Fruit fly (Drosophila melanogaster): Measurements from ENCODE around the gene Ipk2.

The Ipk2 gene

DNA sequence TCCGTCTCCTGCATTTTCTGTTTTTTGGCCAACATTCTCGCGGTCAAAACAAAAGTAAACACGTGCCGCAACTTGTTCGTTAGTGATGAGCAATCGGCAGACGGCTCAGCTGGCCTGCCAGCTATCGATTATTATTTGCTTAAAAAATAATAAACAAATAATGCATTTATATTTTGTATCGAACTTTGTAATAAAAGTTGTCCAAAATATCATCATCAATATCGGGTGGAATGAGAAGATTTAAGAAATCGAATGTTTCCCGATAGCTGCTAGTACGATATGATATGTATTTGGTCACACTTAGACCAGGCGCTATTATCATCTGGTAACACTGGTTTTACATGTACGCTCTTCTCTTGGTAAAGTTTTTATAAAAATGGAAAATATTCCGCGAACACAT is 6.0 kb downstream of the Ipk2 start, which contains the start of the genes Nle and Sf3b1 (continued):
- TF ChIP-seq wdn (GFP tag; IDR thresholded peaks at IDR 0.05): no peak
- peak; percentile 24 for TF ChIP-seq ems (GFP tag; optimal IDR thresholded peaks at IDR 0.05)
- TF ChIP-seq Sry-β (GFP tag; optimal IDR thresholded peaks at IDR 0.05): peak; percentile 77
- TF ChIP-seq CG10274 (GFP tag; optimal IDR thresholded peaks at IDR 0.05): no peak
- no peak for TF ChIP-seq CG31365 (tag; optimal IDR thresholded peaks at IDR 0.05)
- peak; percentile 20 for TF ChIP-seq ftz-f1 (GFP tag; optimal IDR thresholded peaks at IDR 0.05)
- no peak for TF ChIP-seq CG13296 (GFP tag; optimal IDR thresholded peaks at IDR 0.05)
- peak; percentile 88 for TF ChIP-seq HLH4C (GFP tag; IDR thresholded peaks at IDR 0.05; ENCODE audit: partially characterized antibody)
- peak; percentile 35 for TF ChIP-seq HmgZ (tag; optimal IDR thresholded peaks at IDR 0.05)
- no peak for TF ChIP-seq bcd (GFP tag; optimal IDR thresholded peaks at IDR 0.05)
- peak; percentile 53 for TF ChIP-seq CG12659 (GFP tag; optimal IDR thresholded peaks at IDR 0.05)
- no peak for TF ChIP-seq gcm2 (GFP tag; optimal IDR thresholded peaks at IDR 0.05)
- peak; percentile 19 for TF ChIP-seq fu2 (GFP tag; optimal IDR thresholded peaks at IDR 0.05)
- TF ChIP-seq Dll (GFP tag; IDR thresholded peaks at IDR 0.05; ENCODE audit: partially characterized antibody): peak; percentile 98
- TF ChIP-seq CG3726 (GFP tag; IDR thresholded peaks at IDR 0.05): no peak
- TF ChIP-seq CG14441 (GFP tag; IDR thresholded peaks at IDR 0.05): 0 out of 2 replicates have a peak, but pooled peaks have one; percentile 33
- peak; percentile 90 for TF ChIP-seq CG11560 (tag; IDR thresholded peaks at IDR 0.05)
- no peak for TF ChIP-seq Dfd (GFP tag; optimal IDR thresholded peaks at IDR 0.05)
- peak; percentile 88 for TF ChIP-seq row (GFP tag; IDR thresholded peaks at IDR 0.05)
- no peak for TF ChIP-seq CG11696 (GFP tag; IDR thresholded peaks at IDR 0.05)
- TF ChIP-seq CG16813 (GFP tag; IDR thresholded peaks at IDR 0.05; ENCODE audit: partially characterized antibody): peak; percentile 95
- TF ChIP-seq CG3065 (GFP tag; optimal IDR thresholded peaks at IDR 0.05): no peak
- peak; percentile 89 for TF ChIP-seq hb (GFP tag; IDR thresholded peaks at IDR 0.05; ENCODE audit: partially characterized antibody)
- TF ChIP-seq CG16863 (GFP tag; optimal IDR thresholded peaks at IDR 0.05): peak; percentile 27
- TF ChIP-seq B-H1 (GFP tag; IDR thresholded peaks at IDR 0.05): no peak
- TF ChIP-seq CG4730 (GFP tag; IDR thresholded peaks at IDR 0.05): no peak
- no peak for TF ChIP-seq Sox100B (GFP tag; optimal IDR thresholded peaks at IDR 0.05)
- peak; percentile 64 for TF ChIP-seq lilli (GFP tag; optimal IDR thresholded peaks at IDR 0.05)
- TF ChIP-seq nmo (GFP tag; optimal IDR thresholded peaks at IDR 0.05): peak; percentile 71
- peak; percentile 4 for TF ChIP-seq CG7928 (GFP tag; optimal IDR thresholded peaks at IDR 0.05)
- peak; percentile 54 for TF ChIP-seq CG17186 (GFP tag; optimal IDR thresholded peaks at IDR 0.05)
- TF ChIP-seq CG31224 (GFP tag; IDR thresholded peaks at IDR 0.05): no peak
- TF ChIP-seq Ptx1 (GFP tag; IDR thresholded peaks at IDR 0.05): 0 out of 2 replicates have a peak, but pooled peaks have one; percentile 19
- peak; percentile 97 for TF ChIP-seq unc-4 (GFP tag; IDR thresholded peaks at IDR 0.05; ENCODE audit: partially characterized antibody)
- peak; percentile 80 for TF ChIP-seq CG17829 (tag; optimal IDR thresholded peaks at IDR 0.05)
- TF ChIP-seq vfl (GFP tag; optimal IDR thresholded peaks at IDR 0.05): peak; percentile 67
- TF ChIP-seq gfzf (GFP tag; optimal IDR thresholded peaks at IDR 0.05): peak; percentile 74
- TF ChIP-seq CG15696 (tag; optimal IDR thresholded peaks at IDR 0.05): peak; percentile 67
- TF ChIP-seq CG12071 (GFP tag; optimal IDR thresholded peaks at IDR 0.05): no peak
- peak; percentile 9 for TF ChIP-seq CG12236 (GFP tag; optimal IDR thresholded peaks at IDR 0.05)
- TF ChIP-seq Hand (GFP tag; optimal IDR thresholded peaks at IDR 0.05): no peak
- TF ChIP-seq repo (GFP tag; optimal IDR thresholded peaks at IDR 0.05): peak; percentile 16
- TF ChIP-seq CG30403 (GFP tag; optimal IDR thresholded peaks at IDR 0.05): peak; percentile 72
- peak; percentile 23; the same call in 1 of the 2 replicates for TF ChIP-seq CG32772 (GFP tag; IDR thresholded peaks at IDR 0.05)
- TF ChIP-seq CG1647 (GFP tag; optimal IDR thresholded peaks at IDR 0.05): peak; percentile 23
- peak; percentile 80 for TF ChIP-seq CG9932 (GFP tag; IDR thresholded peaks at IDR 0.05)
- peak; percentile 70 for TF ChIP-seq ato (GFP tag; IDR thresholded peaks at IDR 0.05; ENCODE audit: partially characterized antibody)
- TF ChIP-seq dmrt11E (tag; optimal IDR thresholded peaks at IDR 0.05): peak; percentile 36
- TF ChIP-seq CG18619 (GFP tag; optimal IDR thresholded peaks at IDR 0.05): no peak
- TF ChIP-seq Oaz (GFP tag; IDR thresholded peaks at IDR 0.05): no peak
- no peak for TF ChIP-seq Usf (GFP tag; optimal IDR thresholded peaks at IDR 0.05)

Measured in whole organism, embryonic.